Fruit fly (Drosophila melanogaster) whole organism, embryonic: ENCODE data around the gene CG7518.

ENCODE experiments used
- Ada2b ChIP-seq: fragments of 200-800 bp; sonication (Bioruptor generic); IDR thresholded peaks from 2 replicates; pipeline ENCODE4 v1.3.6; 2022; ENCODE audit warnings: missing biosample characterization, missing genetic modification characterization
- Antp ChIP-seq: fragments of 200-800 bp; sonication (Bioruptor generic); optimal IDR thresholded peaks from 3 replicates; lab custom pipeline; 2016; ENCODE audit warnings: missing biosample characterization, missing genetic modification characterization
- CG10147 ChIP-seq: fragments of 200-800 bp; sonication (Bioruptor generic); optimal IDR thresholded peaks from 2 replicates; lab custom pipeline; 2019; ENCODE audit warnings: missing biosample characterization, mild to moderate bottlenecking, missing genetic modification characterization, moderate library complexity
- CG10321 ChIP-seq: fragments of 200-800 bp; sonication (Bioruptor generic); IDR thresholded peaks from 2 replicates; pipeline ENCODE4 v1.3.6; 2022; ENCODE audit warnings: missing biosample characterization, missing genetic modification characterization
- CG10979 ChIP-seq: fragments of 200-800 bp; sonication (Bioruptor generic); optimal IDR thresholded peaks from 2 replicates; lab custom pipeline; 2018; ENCODE audit warnings: missing biosample characterization, mild to moderate bottlenecking, missing genetic modification characterization, moderate library complexity
- CG12071 ChIP-seq: fragments of 200-800 bp; sonication (Bioruptor generic); optimal IDR thresholded peaks from 3 replicates; lab custom pipeline; 2018; ENCODE audit warnings: missing biosample characterization, mild to moderate bottlenecking, missing genetic modification characterization
- CG13424 ChIP-seq: fragments of 200-800 bp; sonication (Bioruptor generic); optimal IDR thresholded peaks from 2 replicates; lab custom pipeline; 2019; ENCODE audit warnings: missing biosample characterization, mild to moderate bottlenecking, missing genetic modification characterization, moderate library complexity
- CG14014 ChIP-seq: fragments of 200-800 bp; sonication (Bioruptor generic); IDR thresholded peaks from 2 replicates; pipeline ENCODE4 v1.3.6; 2022; ENCODE audit warnings: missing biosample characterization, missing genetic modification characterization
- CG16779 ChIP-seq: fragments of 200-800 bp; sonication (Bioruptor generic); IDR thresholded peaks from 2 replicates; pipeline ENCODE4 v1.3.6; 2022; ENCODE audit warnings: missing biosample characterization, missing genetic modification characterization
- CG17359 ChIP-seq: fragments of 200-800 bp; sonication (Bioruptor generic); optimal IDR thresholded peaks from 3 replicates; lab custom pipeline; 2018; ENCODE audit warnings: missing biosample characterization, mild to moderate bottlenecking, missing genetic modification characterization, moderate library complexity
- CG2120 ChIP-seq: fragments of 200-800 bp; sonication (Bioruptor generic); optimal IDR thresholded peaks from 3 replicates; lab custom pipeline; 2016; ENCODE audit warnings: missing biosample characterization, missing genetic modification characterization
- CG2202 ChIP-seq: fragments of 200-800 bp; sonication (Bioruptor generic); optimal IDR thresholded peaks from 2 replicates; lab custom pipeline; 2018; ENCODE audit warnings: missing biosample characterization, mild to moderate bottlenecking, missing genetic modification characterization
- CG30431 ChIP-seq: fragments of 200-800 bp; sonication (Bioruptor generic); optimal IDR thresholded peaks from 2 replicates; lab custom pipeline; 2017; ENCODE audit warnings: missing biosample characterization, missing genetic modification characterization
- CG32767 ChIP-seq: fragments of 200-800 bp; sonication (Bioruptor generic); IDR thresholded peaks from 2 replicates; pipeline ENCODE4 v1.3.6; 2022; ENCODE audit warnings: missing biosample characterization, missing genetic modification characterization
- CG3281 ChIP-seq: fragments of 200-800 bp; sonication (Bioruptor generic); optimal IDR thresholded peaks from 3 replicates; lab custom pipeline; 2017; ENCODE audit warnings: missing biosample characterization, mild to moderate bottlenecking, missing genetic modification characterization
- CG33557 ChIP-seq: fragments of 200-800 bp; sonication (Bioruptor generic); optimal IDR thresholded peaks from 2 replicates; lab custom pipeline; 2019; ENCODE audit warnings: missing biosample characterization, mild to moderate bottlenecking, missing genetic modification characterization, moderate library complexity
- CG42726 ChIP-seq: fragments of 200-800 bp; sonication (Bioruptor generic); IDR thresholded peaks from 2 replicates; pipeline ENCODE4 v1.3.6; 2022; ENCODE audit warnings: missing biosample characterization, missing genetic modification characterization; ENCODE audit not compliant: partially characterized antibody
- CG4730 ChIP-seq: fragments of 200-800 bp; sonication (Bioruptor generic); IDR thresholded peaks from 2 replicates; pipeline ENCODE4 v1.3.6; 2022; ENCODE audit warnings: missing biosample characterization, missing genetic modification characterization
- CG5180 ChIP-seq: fragments of 200-800 bp; sonication (Bioruptor generic); optimal IDR thresholded peaks from 3 replicates; lab custom pipeline; 2017; ENCODE audit warnings: missing biosample characterization, missing genetic modification characterization, mild to moderate bottlenecking, moderate library complexity, missing genetic modification reagents
- CG8281 ChIP-seq: fragments of 200-800 bp; sonication (Bioruptor generic); optimal IDR thresholded peaks from 2 replicates; lab custom pipeline; 2018; ENCODE audit warnings: missing biosample characterization, mild to moderate bottlenecking, missing genetic modification characterization, moderate library complexity
- CG8478 ChIP-seq: fragments of >200 bp; optimal IDR thresholded peaks from 2 replicates; lab custom pipeline; 2018
- CG9727 ChIP-seq: fragments of 200-800 bp; sonication (Bioruptor generic); optimal IDR thresholded peaks from 3 replicates; lab custom pipeline; 2017; ENCODE audit warnings: missing biosample characterization, mild to moderate bottlenecking, missing genetic modification characterization
- CG9817 ChIP-seq: fragments of 200-800 bp; sonication (Bioruptor generic); optimal IDR thresholded peaks from 2 replicates; lab custom pipeline; 2018; ENCODE audit warnings: missing biosample characterization, mild to moderate bottlenecking, missing genetic modification characterization, moderate library complexity
- Dbx ChIP-seq: fragments of 200-800 bp; sonication (Bioruptor generic); IDR thresholded peaks from 3 replicates; pipeline ENCODE4 v1.3.6; 2022; ENCODE audit warnings: missing biosample characterization, missing genetic modification characterization
- Deaf1 ChIP-seq: fragments of 200-800 bp; optimal IDR thresholded peaks from 3 replicates; lab custom pipeline; 2019; ENCODE audit warnings: missing biosample characterization, mild to moderate bottlenecking, missing genetic modification characterization, moderate library complexity
- Dp ChIP-seq: fragments of 200-800 bp; sonication (Bioruptor generic); optimal IDR thresholded peaks from 2 replicates; lab custom pipeline; 2018; ENCODE audit warnings: missing biosample characterization, mild to moderate bottlenecking, missing genetic modification characterization, moderate library complexity
- ERR ChIP-seq: fragments of 200-800 bp; sonication (Bioruptor generic); optimal IDR thresholded peaks from 2 replicates; lab custom pipeline; 2016; ENCODE audit warnings: missing biosample characterization, missing genetic modification characterization
- Fer1 ChIP-seq: fragments of 200-800 bp; sonication (Bioruptor generic); optimal IDR thresholded peaks from 2 replicates; lab custom pipeline; 2017; ENCODE audit warnings: missing biosample characterization, mild to moderate bottlenecking, missing genetic modification characterization
- HHEX ChIP-seq: fragments of 200-800 bp; sonication (Bioruptor generic); optimal IDR thresholded peaks from 3 replicates; lab custom pipeline; 2017; ENCODE audit warnings: missing biosample characterization, mild to moderate bottlenecking, missing genetic modification characterization, missing genetic modification reagents
- HLH54F ChIP-seq: fragments of 200-800 bp; sonication (Bioruptor generic); optimal IDR thresholded peaks from 3 replicates; lab custom pipeline; 2016; ENCODE audit warnings: missing biosample characterization, missing genetic modification characterization
- HLHmδ ChIP-seq: fragments of 200-800 bp; sonication (Bioruptor generic); optimal IDR thresholded peaks from 2 replicates; lab custom pipeline; 2018; ENCODE audit warnings: missing biosample characterization, mild to moderate bottlenecking, missing genetic modification characterization, moderate library complexity
- Hr78 ChIP-seq, 2 experiments: fragments of 200-800 bp in 1 of 2; fragments of >200 bp in 1 of 2; sonication (Bioruptor generic) in 1 of 2; optimal IDR thresholded peaks; 2 replicates each; lab custom pipeline; 2017 to 2019; ENCODE audit warnings: missing biosample characterization in 2 of 2, missing genetic modification characterization in 2 of 2, mild to moderate bottlenecking in 1 of 2, moderate library complexity in 1 of 2
- Jarid2 ChIP-seq: fragments of 200-800 bp; sonication (Bioruptor generic); optimal IDR thresholded peaks from 3 replicates; lab custom pipeline; 2017; ENCODE audit warnings: mild to moderate bottlenecking, missing biosample characterization, missing genetic modification reagents, missing genetic modification characterization
- Sin3A ChIP-seq: fragments of >200 bp; optimal IDR thresholded peaks from 2 replicates; lab custom pipeline; 2018
- Sox102F ChIP-seq: fragments of 200-800 bp; sonication (Bioruptor generic); optimal IDR thresholded peaks from 2 replicates; lab custom pipeline; 2018; ENCODE audit warnings: missing biosample characterization, mild to moderate bottlenecking, missing genetic modification characterization, moderate library complexity
- ab ChIP-seq: fragments of 200-800 bp; sonication (Bioruptor generic); optimal IDR thresholded peaks from 2 replicates; lab custom pipeline; 2016; ENCODE audit warnings: missing biosample characterization, missing genetic modification characterization
- ac ChIP-seq: fragments of 200-800 bp; sonication (Bioruptor generic); optimal IDR thresholded peaks from 3 replicates; lab custom pipeline; 2017; ENCODE audit warnings: missing biosample characterization, mild to moderate bottlenecking, missing genetic modification characterization
- ash1 ChIP-seq: fragments of 200-800 bp; sonication (Bioruptor generic); optimal IDR thresholded peaks from 2 replicates; lab custom pipeline; 2018; ENCODE audit warnings: missing biosample characterization, mild to moderate bottlenecking, missing genetic modification characterization
- bbx ChIP-seq: fragments of 200-800 bp; sonication (Bioruptor generic); IDR thresholded peaks from 2 replicates; pipeline ENCODE4 v1.3.6; 2022; ENCODE audit warnings: missing biosample characterization, missing genetic modification characterization; ENCODE audit not compliant: partially characterized antibody
- ci ChIP-seq: fragments of 200-800 bp; sonication (Bioruptor generic); IDR thresholded peaks from 3 replicates; pipeline ENCODE4 v1.3.6; 2022; ENCODE audit warnings: missing biosample characterization, missing genetic modification characterization
- cwo ChIP-seq: fragments of 200-800 bp; sonication (Bioruptor generic); optimal IDR thresholded peaks from 3 replicates; lab custom pipeline; 2017; ENCODE audit warnings: missing biosample characterization, missing genetic modification characterization, mild to moderate bottlenecking, moderate library complexity, missing genetic modification reagents
- danr ChIP-seq: fragments of 200-800 bp; sonication (Bioruptor generic); IDR thresholded peaks from 2 replicates; pipeline ENCODE4 v1.3.6; 2022; ENCODE audit warnings: missing biosample characterization, missing genetic modification characterization
- ftz-f1 ChIP-seq: fragments of 200-800 bp; sonication (Bioruptor generic); optimal IDR thresholded peaks from 2 replicates; lab custom pipeline; 2016; ENCODE audit warnings: missing biosample characterization, missing genetic modification characterization
- her ChIP-seq: fragments of 200-800 bp; sonication (Bioruptor generic); optimal IDR thresholded peaks from 2 replicates; lab custom pipeline; 2016; ENCODE audit warnings: missing biosample characterization, missing genetic modification characterization
- klu ChIP-seq: fragments of 200-800 bp; sonication (Bioruptor generic); IDR thresholded peaks from 2 replicates; pipeline ENCODE4 v1.3.6; 2022; ENCODE audit warnings: missing biosample characterization, missing genetic modification characterization
- lmd ChIP-seq: fragments of 200-800 bp; sonication (Bioruptor generic); IDR thresholded peaks from 2 replicates; pipeline ENCODE4 v1.3.6; 2022; ENCODE audit warnings: missing biosample characterization, missing genetic modification characterization
- nom ChIP-seq: fragments of 200-800 bp; sonication (Bioruptor generic); optimal IDR thresholded peaks from 2 replicates; lab custom pipeline; 2017; ENCODE audit warnings: missing biosample characterization, missing genetic modification characterization, mild to moderate bottlenecking, moderate library complexity, missing genetic modification reagents
- sim ChIP-seq: fragments of 200-800 bp; sonication (Bioruptor generic); IDR thresholded peaks from 2 replicates; pipeline ENCODE4 v1.3.6; 2022; ENCODE audit warnings: missing biosample characterization, missing genetic modification characterization
- twi ChIP-seq: fragments of 200-800 bp; optimal IDR thresholded peaks from 2 replicates; lab custom pipeline; 2019; ENCODE audit warnings: missing biosample characterization, mild to moderate bottlenecking, missing genetic modification characterization, moderate library complexity
- wor ChIP-seq: fragments of 200-800 bp; sonication (Bioruptor generic); IDR thresholded peaks from 2 replicates; pipeline ENCODE4 v1.3.6; 2022; ENCODE audit warnings: missing biosample characterization, missing genetic modification characterization

The CG7518 gene

dm6 chr3R:13012351-13012750 lies 14.5 kb downstream of the CG7518 start (continued):
- TF ChIP-seq Sox102F (GFP tag; lab: Kevin White, UChicago) (no peak), Fer1 (GFP tag; lab: Kevin White, UChicago) (peak; percentile 50), her (peak; percentile 20), ac (GFP tag; lab: Kevin White, UChicago) (no peak), CG42726 (GFP tag; lab: Robert Waterston, UW) (0 out of 2 replicates have a peak, but pooled peaks have one; percentile 52), HHEX (GFP tag; lab: Kevin White, UChicago) (no peak), CG3281 (GFP tag; lab: Kevin White, UChicago) (peak; percentile 30), Deaf1 (peak; percentile 26), CG32767 (GFP tag; lab: Robert Waterston, UW) (0 out of 2 replicates have a peak, but pooled peaks have one; percentile 45), Jarid2 (GFP tag; lab: Kevin White, UChicago) (peak; percentile 24), HLHmδ (GFP tag; lab: Kevin White, UChicago) (peak; percentile 26), CG13424 (tag; lab: Kevin White, UChicago) (peak; percentile 54), CG30431 (GFP tag; lab: Kevin White, UChicago) (peak; percentile 1), ash1 (GFP tag; lab: Kevin White, UChicago) (peak; percentile 78), twi (tag; lab: Kevin White, UChicago) (peak; percentile 18), Hr78 (GFP tag; optimal IDR thresholded peaks at IDR 0.05; lab: Kevin White, UChicago) (peak in 1 of 2 experiments; percentile 11), CG33557 (no peak), Ada2b (GFP tag; lab: Robert Waterston, UW) (peak; percentile 77), CG2120 (GFP tag; lab: Kevin White, UChicago) (peak; percentile 72), CG9817 (tag; lab: Kevin White, UChicago) (peak; percentile 33), HLH54F (GFP tag; lab: Kevin White, UChicago) (peak; percentile 55), CG12071 (GFP tag; lab: Kevin White, UChicago) (no peak), ftz-f1 (GFP tag; lab: Kevin White, UChicago) (peak; percentile 48), CG9727 (GFP tag; lab: Kevin White, UChicago) (peak; percentile 44), CG14014 (GFP tag; lab: Robert Waterston, UW) (0 out of 2 replicates have a peak, but pooled peaks have one; percentile 41), Dbx (GFP tag; lab: Robert Waterston, UW) (peak; percentile 53; the same call in 1 of the 3 replicates), Sin3A (lab: Kevin White, UChicago) (no peak), ab (peak; percentile 31), ERR (GFP tag; lab: Kevin White, UChicago) (peak; percentile 58), wor (peak; percentile 45; the same call in 1 of the 2 replicates), CG16779 (GFP tag; lab: Robert Waterston, UW) (peak; percentile 57; the same call in 1 of the 2 replicates), Antp (GFP tag; lab: Kevin White, UChicago) (peak; percentile 76), danr (no peak), ci (peak; percentile 82), bbx (GFP tag; lab: Robert Waterston, UW) (0 out of 2 replicates have a peak, but pooled peaks have one; percentile 17), CG8281 (tag; lab: Kevin White, UChicago) (no peak), CG5180 (peak; percentile 74), nom (GFP tag; lab: Kevin White, UChicago) (peak; percentile 75), CG10321 (GFP tag; lab: Robert Waterston, UW) (peak; percentile 75), lmd (peak; percentile 67), sim (GFP tag; lab: Robert Waterston, UW) (0 out of 2 replicates have a peak, but pooled peaks have one; percentile 30), klu (GFP tag; lab: Robert Waterston, UW) (peak; percentile 44; the same call in 1 of the 2 replicates), CG2202 (peak; percentile 28), CG4730 (GFP tag; lab: Robert Waterston, UW) (0 out of 2 replicates have a peak, but pooled peaks have one; percentile 31), CG8478 (lab: Kevin White, UChicago) (peak; percentile 89), Dp (GFP tag; lab: Kevin White, UChicago) (no peak), CG10147 (peak; percentile 43), CG10979 (tag; lab: Kevin White, UChicago) (peak; percentile 47), CG17359 (tag; lab: Kevin White, UChicago) (peak; percentile 65), cwo (GFP tag; lab: Kevin White, UChicago) (peak; percentile 73)
